Worm (Caenorhabditis elegans) whole organism, young adult: ENCODE measurements around the gene enol-1.

ENCODE experiments used
- C17E4.6 ChIP-seq: fragments of 200-800 bp; sonication (Bioruptor generic); IDR thresholded peaks from 2 replicates; pipeline ENCODE4 v1.3.6; 2022; ENCODE audit warnings: missing genetic modification reagents, missing genetic modification characterization, missing compliant biosample characterization
- F23B12.7 ChIP-seq: sonication (generic microtip); optimal IDR thresholded peaks from 2 replicates; lab custom pipeline; 2017; ENCODE audit warnings: missing genetic modification characterization, mild to moderate bottlenecking, missing compliant biosample characterization, antibody characterized with exemption, moderate library complexity; ENCODE audit not compliant: insufficient read depth
- attf-5 ChIP-seq: fragments of 200-800 bp; sonication (Bioruptor generic); optimal IDR thresholded peaks from 2 replicates; lab custom pipeline; 2018; ENCODE audit warnings: mild to moderate bottlenecking, missing genetic modification characterization, missing compliant biosample characterization
- ceh-58 ChIP-seq: fragments of 200-800 bp; sonication (Bioruptor generic); IDR thresholded peaks from 2 replicates; pipeline ENCODE4 v1.3.6; 2022; ENCODE audit warnings: missing genetic modification characterization, missing compliant biosample characterization
- mxl-1 ChIP-seq: sonication (generic microtip); optimal IDR thresholded peaks from 2 replicates; lab custom pipeline; 2016; ENCODE audit warnings: missing genetic modification characterization, missing compliant biosample characterization
- nfya-2 ChIP-seq: fragments of 200-800 bp; sonication (Bioruptor generic); IDR thresholded peaks from 2 replicates; pipeline ENCODE4 v1.3.6; 2022; ENCODE audit warnings: missing genetic modification reagents, missing genetic modification characterization, missing compliant biosample characterization
- sdz-38 ChIP-seq: sonication (generic microtip); optimal IDR thresholded peaks from 2 replicates; lab custom pipeline; 2016; ENCODE audit warnings: missing genotype, missing genetic modification characterization, missing compliant biosample characterization
- snpc-4 ChIP-seq, 5 experiments: fragments of 150-350 bp in 1 of 5; sonication (generic microtip) in 4 of 5; optimal IDR thresholded peaks; 2 replicates each; lab custom pipeline; 2014 to 2018; ENCODE audit warnings: missing genetic modification characterization in 5 of 5, missing biosample characterization in 3 of 5, antibody characterized with exemption in 2 of 5, mild to moderate bottlenecking in 2 of 5, missing compliant biosample characterization in 2 of 5, missing genotype in 2 of 5, moderate library complexity in 2 of 5, missing genetic modification reagents in 1 of 5
- tbp1 ChIP-seq: fragments of 200-800 bp; sonication (Bioruptor generic); optimal IDR thresholded peaks from 2 replicates; lab custom pipeline; 2018; ENCODE audit warnings: mild to moderate bottlenecking, missing genetic modification characterization, missing compliant biosample characterization
- unc-130 ChIP-seq: sonication (generic microtip); optimal IDR thresholded peaks from 2 replicates; lab custom pipeline; 2016; ENCODE audit warnings: missing genetic modification reagents, missing genetic modification characterization, missing compliant biosample characterization

DNA sequence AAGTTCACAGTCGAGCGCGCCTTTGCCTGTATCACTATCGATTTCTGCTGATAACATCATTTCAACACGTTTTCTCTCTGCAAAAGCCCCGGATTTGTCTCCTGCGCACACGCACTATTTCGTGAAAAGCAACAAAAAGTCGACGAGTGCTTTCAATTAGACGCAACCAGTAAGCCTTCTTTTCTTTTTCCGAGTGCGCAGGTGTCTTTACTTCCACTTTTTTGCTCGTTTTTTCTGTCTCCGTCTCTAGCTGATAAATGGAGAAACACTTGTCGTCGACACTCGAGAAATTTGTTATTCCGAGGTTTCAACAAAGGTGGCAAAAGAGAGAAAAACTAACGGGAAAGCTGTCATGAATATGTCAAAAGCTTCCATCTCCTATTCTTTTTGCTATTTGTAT is 39.2 kb upstream of the enol-1 start:
- TF ChIP-seq tbp1 (GFP tag; lab: Kevin White, UChicago) (no peak), sdz-38 (tag; lab: Kevin White, UChicago) (no peak), ceh-58 (no peak), attf-5 (GFP tag; lab: Kevin White, UChicago) (no peak), mxl-1 (tag; lab: Kevin White, UChicago) (no peak), nfya-2 (GFP tag; lab: Robert Waterston, UW) (no peak), snpc-4 (GFP tag; optimal IDR thresholded peaks at IDR 0.05; lab: Kevin White, UChicago) (no peak), snpc-4 (tag; optimal IDR thresholded peaks at IDR 0.05; lab: Kevin White, UChicago) (no peak), unc-130 (no peak), C17E4.6 (GFP tag; lab: Robert Waterston, UW) (no peak), F23B12.7 (no peak)
